Fruit fly (Drosophila melanogaster): Measurements from ENCODE around the gene PVRAP.

Gene PVRAP

dm6 chr3L:6034916-6035315 is 37.9 kb downstream of the PVRAP start, which contains the start of gene yip7:
Gene yip7, plus strand, starts transcription at chr3L:6035216.
- no peak for TF ChIP-seq CG12605 (GFP tag; IDR thresholded peaks at IDR 0.05)
- no peak for TF ChIP-seq CG34367 (tag; optimal IDR thresholded peaks at IDR 0.05)
- no peak for TF ChIP-seq EcR (GFP tag; optimal IDR thresholded peaks at IDR 0.05)
- TF ChIP-seq CG10348 (GFP tag; IDR thresholded peaks at IDR 0.05), result no peak
- no peak for TF ChIP-seq CG15710 (tag; optimal IDR thresholded peaks at IDR 0.05)
- TF ChIP-seq CG13204 (GFP tag; optimal IDR thresholded peaks at IDR 0.05), result no peak
- no peak for TF ChIP-seq CG9948 (tag; optimal IDR thresholded peaks at IDR 0.05)
- no peak for TF ChIP-seq rn (GFP tag; IDR thresholded peaks at IDR 0.05)
- TF ChIP-seq Snoo (tag; optimal IDR thresholded peaks at IDR 0.05), result no peak
- no peak for TF ChIP-seq CG14655 (GFP tag; optimal IDR thresholded peaks at IDR 0.05)

DNA sequence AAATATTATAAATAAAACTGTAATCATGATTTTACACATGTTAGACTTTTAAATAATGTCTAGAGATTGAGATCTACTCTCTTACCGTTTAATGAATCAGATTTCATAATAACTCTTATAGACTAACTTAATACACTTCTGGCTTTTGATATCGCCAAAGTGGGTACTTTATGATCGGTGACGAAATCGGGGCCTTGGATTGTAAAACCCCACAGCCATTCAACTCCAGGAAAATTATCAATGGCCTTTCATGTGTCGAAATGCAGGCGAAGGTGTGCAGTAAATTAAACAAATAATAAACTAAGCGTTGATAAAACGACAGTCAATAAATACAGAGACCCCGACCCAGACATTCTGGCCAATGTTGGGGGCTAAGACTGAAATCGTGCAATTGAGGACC is 39.1 kb downstream of the PVRAP start:
- no peak for TF ChIP-seq EcR (GFP tag; optimal IDR thresholded peaks at IDR 0.05)
- TF ChIP-seq D1 (tag; optimal IDR thresholded peaks at IDR 0.05), result no peak
- no peak for TF ChIP-seq Snoo (tag; optimal IDR thresholded peaks at IDR 0.05)
- TF ChIP-seq fd96Ca (GFP tag; IDR thresholded peaks at IDR 0.05), result no peak
- no peak for TF ChIP-seq CG17806 (tag; optimal IDR thresholded peaks at IDR 0.05)
- TF ChIP-seq CG8159 (tag; optimal IDR thresholded peaks at IDR 0.05), result no peak
- no peak for TF ChIP-seq CG10348 (GFP tag; IDR thresholded peaks at IDR 0.05)
- no peak for TF ChIP-seq CG32121 (GFP tag; IDR thresholded peaks at IDR 0.05)
- no peak for TF ChIP-seq CG13204 (GFP tag; optimal IDR thresholded peaks at IDR 0.05)
- TF ChIP-seq CG4496 (GFP tag; IDR thresholded peaks at IDR 0.05), result no peak

DNA sequence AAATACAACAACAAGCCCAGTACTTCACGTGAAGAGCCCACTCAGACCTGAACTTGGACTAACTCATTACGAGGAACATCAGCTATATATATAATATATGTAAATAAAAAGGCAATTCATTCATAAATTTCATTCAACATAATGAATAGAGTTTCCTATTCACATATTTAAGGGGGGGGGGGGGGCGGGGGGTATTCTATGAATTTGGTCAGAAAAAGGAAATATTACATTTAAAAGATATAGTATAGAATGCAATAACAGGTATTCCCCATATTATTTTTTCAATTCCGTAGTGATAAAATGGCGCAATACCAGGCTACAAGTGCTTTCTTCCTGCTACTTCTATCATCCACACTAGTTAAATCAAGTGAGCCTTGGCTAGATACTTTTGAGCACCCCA is 39.8 kb downstream of the PVRAP start, which contains the start of gene CG6462:
TSS of gene CG6462 (plus strand) at position 301 of the 400 bp plus-strand sequence.
- TF ChIP-seq fd96Ca (GFP tag; IDR thresholded peaks at IDR 0.05), result no peak
- TF ChIP-seq CG8159 (tag; optimal IDR thresholded peaks at IDR 0.05), result no peak
- no peak for TF ChIP-seq EcR (GFP tag; optimal IDR thresholded peaks at IDR 0.05)
- no peak for TF ChIP-seq CG14655 (GFP tag; optimal IDR thresholded peaks at IDR 0.05)
- TF ChIP-seq CG17806 (tag; optimal IDR thresholded peaks at IDR 0.05), result no peak

DNA sequence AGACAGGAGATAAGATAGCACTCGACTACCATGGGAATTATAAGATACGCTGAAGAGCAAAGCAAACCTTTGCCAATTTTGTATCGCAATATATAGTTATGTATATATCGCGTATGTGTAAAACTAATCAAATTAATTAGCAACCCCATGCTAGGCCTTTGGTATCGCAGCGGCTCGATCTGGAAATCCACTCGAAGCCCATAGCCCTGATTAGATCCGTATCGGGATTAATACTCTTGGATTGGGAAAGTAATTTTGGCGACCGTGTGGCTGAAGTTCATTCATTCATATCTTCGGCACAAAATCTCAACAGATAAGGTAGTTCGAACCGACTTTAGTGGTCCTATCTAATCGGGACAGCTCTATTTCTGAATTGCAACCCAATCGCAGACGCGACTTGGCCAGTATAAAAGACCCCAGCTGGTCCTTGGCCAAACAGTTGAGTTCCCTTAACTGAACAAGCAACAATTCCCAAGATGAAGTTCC is 41.8 kb downstream of the PVRAP start, which contains the start of gene Jon65Aiv:
TSS of gene Jon65Aiv (plus strand) at position 436 of the 486 bp plus-strand sequence.
- TF ChIP-seq gl (tag; optimal IDR thresholded peaks at IDR 0.05), result no peak
- no peak for TF ChIP-seq CG9948 (tag; optimal IDR thresholded peaks at IDR 0.05)
- no peak for TF ChIP-seq Ets98B (GFP tag; IDR thresholded peaks at IDR 0.05)
- no peak for TF ChIP-seq CG8159 (tag; optimal IDR thresholded peaks at IDR 0.05)
- no peak for TF ChIP-seq CG12605 (GFP tag; IDR thresholded peaks at IDR 0.05)
- no peak for TF ChIP-seq CG13204 (GFP tag; optimal IDR thresholded peaks at IDR 0.05)
- TF ChIP-seq EcR (GFP tag; optimal IDR thresholded peaks at IDR 0.05), result no peak
- TF ChIP-seq CG14655 (GFP tag; optimal IDR thresholded peaks at IDR 0.05), result no peak
- no peak for TF ChIP-seq CG32121 (GFP tag; IDR thresholded peaks at IDR 0.05)
- no peak for TF ChIP-seq CG10348 (GFP tag; IDR thresholded peaks at IDR 0.05)
- TF ChIP-seq CG8301 (tag; optimal IDR thresholded peaks at IDR 0.05), result no peak
- no peak for TF ChIP-seq D1 (tag; optimal IDR thresholded peaks at IDR 0.05)
- TF ChIP-seq rn (GFP tag; IDR thresholded peaks at IDR 0.05), result no peak
- TF ChIP-seq CG15710 (tag; optimal IDR thresholded peaks at IDR 0.05), result no peak
- no peak for TF ChIP-seq Snoo (tag; optimal IDR thresholded peaks at IDR 0.05)
- TF ChIP-seq Pif1B (GFP tag; optimal IDR thresholded peaks at IDR 0.05), result no peak
- TF ChIP-seq CG34367 (tag; optimal IDR thresholded peaks at IDR 0.05), result no peak

DNA sequence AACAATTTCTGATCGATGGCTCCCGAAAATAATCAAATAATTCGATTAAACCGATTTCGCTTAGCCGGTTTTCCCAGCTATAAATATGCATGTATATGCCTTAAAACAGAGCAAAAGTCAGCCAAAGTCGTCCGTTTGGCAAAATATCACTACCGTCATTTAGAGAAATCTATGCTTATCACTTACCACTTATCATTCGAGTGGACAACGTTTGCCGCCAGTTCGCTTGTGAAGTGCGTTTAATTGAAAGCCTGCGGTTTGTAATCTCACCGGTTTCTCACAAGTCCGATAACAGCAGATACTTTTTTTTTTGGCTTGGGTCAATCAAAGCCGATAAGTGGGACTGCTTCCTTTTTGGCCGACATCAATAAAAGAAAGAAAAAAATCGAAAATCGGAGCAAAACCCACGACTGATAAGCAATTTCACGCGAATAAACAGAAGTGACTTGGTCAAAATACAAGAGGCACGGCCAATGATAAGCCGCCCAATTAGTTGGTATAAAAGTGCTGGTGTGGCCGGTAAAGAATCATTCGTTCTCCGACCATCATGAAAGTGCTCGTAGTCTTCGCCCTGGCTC is 53.3 kb downstream of the PVRAP start, which contains the start of gene Jon65Aiii:
TSS of gene Jon65Aiii (plus strand) at position 528 of the 578 bp plus-strand sequence.
- TF ChIP-seq CG4496 (GFP tag; IDR thresholded peaks at IDR 0.05) (no peak), CG32121 (GFP tag; IDR thresholded peaks at IDR 0.05) (no peak), CG10348 (GFP tag; IDR thresholded peaks at IDR 0.05) (no peak), EcR (GFP tag; optimal IDR thresholded peaks at IDR 0.05) (no peak), CG13204 (GFP tag; optimal IDR thresholded peaks at IDR 0.05) (no peak), CG17806 (tag; optimal IDR thresholded peaks at IDR 0.05) (no peak), CG8159 (tag; optimal IDR thresholded peaks at IDR 0.05) (no peak), Ets98B (GFP tag; IDR thresholded peaks at IDR 0.05) (no peak), D1 (tag; optimal IDR thresholded peaks at IDR 0.05) (no peak), CG14655 (GFP tag; optimal IDR thresholded peaks at IDR 0.05) (no peak)

dm6 chr3L:6052021-6052420 is 55.0 kb downstream of the PVRAP start, which contains the start of gene Jon65Aii:
Gene Jon65Aii, plus strand, starts transcription at chr3L:6052321.
- TF ChIP-seq CG8301 (tag; optimal IDR thresholded peaks at IDR 0.05) (no peak), CG4496 (GFP tag; IDR thresholded peaks at IDR 0.05) (no peak), CG17806 (tag; optimal IDR thresholded peaks at IDR 0.05) (no peak)

dm6 chr3L:6054343-6054742 is 57.3 kb downstream of the PVRAP start, which contains the start of gene Jon65Ai:
Gene Jon65Ai, minus strand, starts transcription at chr3L:6054443.
- no peak for TF ChIP-seq CG8159 (tag; optimal IDR thresholded peaks at IDR 0.05)
- TF ChIP-seq Snoo (tag; optimal IDR thresholded peaks at IDR 0.05), result no peak
- TF ChIP-seq EcR (GFP tag; optimal IDR thresholded peaks at IDR 0.05), result no peak
- TF ChIP-seq CG9948 (tag; optimal IDR thresholded peaks at IDR 0.05), result no peak
- TF ChIP-seq Pif1B (GFP tag; optimal IDR thresholded peaks at IDR 0.05), result no peak
- no peak for TF ChIP-seq CG17806 (tag; optimal IDR thresholded peaks at IDR 0.05)
- TF ChIP-seq D1 (tag; optimal IDR thresholded peaks at IDR 0.05), result no peak
- TF ChIP-seq CG8301 (tag; optimal IDR thresholded peaks at IDR 0.05), result no peak
- no peak for TF ChIP-seq gl (tag; optimal IDR thresholded peaks at IDR 0.05)
- TF ChIP-seq CG10348 (GFP tag; IDR thresholded peaks at IDR 0.05), result no peak
- no peak for TF ChIP-seq Ets98B (GFP tag; IDR thresholded peaks at IDR 0.05)
- TF ChIP-seq Pif1A (GFP tag; optimal IDR thresholded peaks at IDR 0.05), result no peak
- no peak for TF ChIP-seq CG4496 (GFP tag; IDR thresholded peaks at IDR 0.05)
- no peak for TF ChIP-seq rn (GFP tag; IDR thresholded peaks at IDR 0.05)
- no peak for TF ChIP-seq CG15710 (tag; optimal IDR thresholded peaks at IDR 0.05)
- TF ChIP-seq CG34367 (tag; optimal IDR thresholded peaks at IDR 0.05), result no peak
- TF ChIP-seq CG12605 (GFP tag; IDR thresholded peaks at IDR 0.05), result no peak
